Fruit fly (Drosophila melanogaster): ENCODE results near the gene CG4619.

Gene CG4619

dm6 chr2L:9943521-9943920 lies 4.9 kb downstream of the CG4619 start (continued):
- TF ChIP-seq CG10431 (GFP tag; optimal IDR thresholded peaks at IDR 0.05) (no peak), pzg (GFP tag; optimal IDR thresholded peaks at IDR 0.05) (no peak), CG31365 (tag; optimal IDR thresholded peaks at IDR 0.05) (peak; percentile 29), fu2 (GFP tag; optimal IDR thresholded peaks at IDR 0.05) (no peak), CG7271 (tag; optimal IDR thresholded peaks at IDR 0.05) (no peak), YL-1 (GFP tag; optimal IDR thresholded peaks at IDR 0.05) (no peak), ftz-f1 (GFP tag; optimal IDR thresholded peaks at IDR 0.05) (peak; percentile 39), Rfx (GFP tag; IDR thresholded peaks at IDR 0.05) (peak; percentile 69), CG13894 (tag; optimal IDR thresholded peaks at IDR 0.05) (peak; percentile 9), CG10543 (GFP tag; optimal IDR thresholded peaks at IDR 0.05) (peak; percentile 52), Atf6 (GFP tag; IDR thresholded peaks at IDR 0.05) (peak; percentile 62; the same call in 1 of the 2 replicates), CG18262 (tag; optimal IDR thresholded peaks at IDR 0.05) (no peak), cwo (GFP tag; optimal IDR thresholded peaks at IDR 0.05) (peak; percentile 59), tap (tag; optimal IDR thresholded peaks at IDR 0.05) (no peak), sob (GFP tag; IDR thresholded peaks at IDR 0.05) (0 out of 2 replicates have a peak, but pooled peaks have one; percentile 16), sisA (GFP tag; IDR thresholded peaks at IDR 0.05) (no peak), mam (GFP tag; optimal IDR thresholded peaks at IDR 0.05) (peak; percentile 50), CG18599 (GFP tag; optimal IDR thresholded peaks at IDR 0.05) (peak; percentile 67), Fer3 (tag; optimal IDR thresholded peaks at IDR 0.05) (peak; percentile 48), trh (GFP tag; optimal IDR thresholded peaks at IDR 0.05) (no peak), D19A (tag; optimal IDR thresholded peaks at IDR 0.05) (peak; percentile 96), Hmx (GFP tag; optimal IDR thresholded peaks at IDR 0.05) (no peak), her (GFP tag; optimal IDR thresholded peaks at IDR 0.05) (peak; percentile 18), ttk (GFP tag; IDR thresholded peaks at IDR 0.05) (no peak), exex (tag; optimal IDR thresholded peaks at IDR 0.05) (peak; percentile 97), Hmr (GFP tag; optimal IDR thresholded peaks at IDR 0.05) (peak; percentile 34), D19B (GFP tag; optimal IDR thresholded peaks at IDR 0.05) (no peak), CG7987 (GFP tag; optimal IDR thresholded peaks at IDR 0.05) (no peak), caup (GFP tag; optimal IDR thresholded peaks at IDR 0.05; ENCODE audit: severe bottlenecking) (peak; percentile 65), CG7839 (tag; optimal IDR thresholded peaks at IDR 0.05) (peak; percentile 14), CG6813 (GFP tag; optimal IDR thresholded peaks at IDR 0.05) (peak; percentile 26), lab (GFP tag; optimal IDR thresholded peaks at IDR 0.05) (peak; percentile 86), schlank (tag; optimal IDR thresholded peaks at IDR 0.05) (peak; percentile 48), CG13296 (GFP tag; optimal IDR thresholded peaks at IDR 0.05) (peak; percentile 30), Meics (GFP tag; optimal IDR thresholded peaks at IDR 0.05) (peak; percentile 31), sd (tag; optimal IDR thresholded peaks at IDR 0.05) (peak; percentile 92), Med (GFP tag) (peak; percentile 57), CG2678 (tag; optimal IDR thresholded peaks at IDR 0.05) (peak; percentile 42), Nf-YC (tag; optimal IDR thresholded peaks at IDR 0.05) (no peak), Trl (optimal IDR thresholded peaks at IDR 0.05) (no peak), Trl (GFP tag; optimal IDR thresholded peaks at IDR 0.05) (no peak), CG12219 (GFP tag; optimal IDR thresholded peaks at IDR 0.05) (peak; percentile 29), CG8290 (GFP tag; optimal IDR thresholded peaks at IDR 0.05) (no peak), CG8290 (tag; optimal IDR thresholded peaks at IDR 0.05) (peak in 1 of 2 experiments; percentile 85), crol (GFP tag; IDR thresholded peaks at IDR 0.05) (peak; percentile 35; the same call in 1 of the 2 replicates), D (optimal IDR thresholded peaks at IDR 0.05) (no peak), D (GFP tag; optimal IDR thresholded peaks at IDR 0.05) (no peak), CG32767 (GFP tag; IDR thresholded peaks at IDR 0.05) (no peak), Ptx1 (GFP tag; IDR thresholded peaks at IDR 0.05) (0 out of 2 replicates have a peak, but pooled peaks have one; percentile 13), CG15514 (GFP tag; optimal IDR thresholded peaks at IDR 0.05) (peak; percentile 15), hth (optimal IDR thresholded peaks at IDR 0.05) (no peak)
